Worm (Caenorhabditis elegans) whole organism, early embryonic: Measurements from ENCODE around the gene T27E7.9.
"Not testable (repeated sequence)": the region's sequence is repeated elsewhere in the genome, so short reads cannot be mapped to it uniquely, and the experiment has no call there.

ENCODE experiments used
- B0310.2 ChIP-seq: sonication (generic microtip); optimal IDR thresholded peaks from 2 replicates; lab custom pipeline; 2016; ENCODE audit warnings: mild to moderate bottlenecking, missing genetic modification characterization, missing compliant biosample characterization
- F13C5.2 ChIP-seq: sonication (generic microtip); optimal IDR thresholded peaks from 2 replicates; lab custom pipeline; 2017; ENCODE audit warnings: mild to moderate bottlenecking, missing genetic modification characterization, inconsistent platforms, missing compliant biosample characterization
- aly-1 ChIP-seq: sonication (generic microtip); optimal IDR thresholded peaks from 2 replicates; lab custom pipeline; 2016; ENCODE audit warnings: missing genetic modification characterization, missing compliant biosample characterization
- ama-1 ChIP-seq: fragments of 150-350 bp; optimal IDR thresholded peaks from 2 replicates; lab custom pipeline; 2014
- ceh-13 ChIP-seq: fragments of 200-800 bp; sonication (Bioruptor generic); optimal IDR thresholded peaks from 2 replicates; lab custom pipeline; 2018; ENCODE audit warnings: mild to moderate bottlenecking, missing genetic modification characterization, missing compliant biosample characterization
- ceh-36 ChIP-seq: sonication (generic microtip); optimal IDR thresholded peaks from 2 replicates; lab custom pipeline; 2016; ENCODE audit warnings: missing genetic modification characterization, inconsistent platforms, missing compliant biosample characterization
- ets-7 ChIP-seq: sonication (generic microtip); optimal IDR thresholded peaks from 2 replicates; lab custom pipeline; 2016; ENCODE audit warnings: missing genotype, missing genetic modification characterization, missing compliant biosample characterization
- flt-1 ChIP-seq: fragments of 200-800 bp; sonication (Bioruptor generic); IDR thresholded peaks from 2 replicates; pipeline ENCODE4 v1.3.6; 2022; ENCODE audit warnings: missing genetic modification characterization, missing compliant biosample characterization
- hmbx-1 ChIP-seq: sonication (generic microtip); optimal IDR thresholded peaks from 2 replicates; lab custom pipeline; 2016; ENCODE audit warnings: mild to moderate bottlenecking, missing genetic modification characterization, missing compliant biosample characterization
- hmg-4 ChIP-seq: fragments of 200-800 bp; sonication (Bioruptor generic); optimal IDR thresholded peaks from 2 replicates; lab custom pipeline; 2018; ENCODE audit warnings: mild to moderate bottlenecking, missing genetic modification characterization, missing compliant biosample characterization
- hnd-1 ChIP-seq: sonication (generic microtip); optimal IDR thresholded peaks from 2 replicates; lab custom pipeline; 2016; ENCODE audit warnings: missing genetic modification characterization, missing compliant biosample characterization
- pes-1 ChIP-seq: fragments of 200-800 bp; sonication (Bioruptor generic); IDR thresholded peaks from 2 replicates; pipeline ENCODE4 v1.3.6; 2022; ENCODE audit warnings: missing genetic modification reagents, missing genetic modification characterization, missing compliant biosample characterization
- scrt-1 ChIP-seq: fragments of 200-800 bp; sonication (Bioruptor generic); IDR thresholded peaks from 2 replicates; pipeline ENCODE4 v1.3.6; 2022; ENCODE audit warnings: missing genetic modification characterization, missing compliant biosample characterization
- sea-1 ChIP-seq: fragments of 200-800 bp; sonication (Bioruptor generic); conservative IDR thresholded peaks from 2 replicates; pipeline ENCODE4 v1.3.6; 2022; ENCODE audit warnings: missing genetic modification characterization, missing compliant biosample characterization
- tbx-11 ChIP-seq: fragments of 200-800 bp; sonication (Bioruptor generic); IDR thresholded peaks from 2 replicates; pipeline ENCODE4 v1.3.6; 2022; ENCODE audit warnings: missing genetic modification characterization, missing compliant biosample characterization
- tbx-37 ChIP-seq: fragments of 200-800 bp; sonication (Bioruptor generic); conservative IDR thresholded peaks from 2 replicates; pipeline ENCODE4 v1.3.6; 2022; ENCODE audit warnings: missing genetic modification reagents, missing genetic modification characterization, missing compliant biosample characterization
- tra-4 ChIP-seq: sonication (generic microtip); optimal IDR thresholded peaks from 2 replicates; lab custom pipeline; 2017; ENCODE audit warnings: missing genetic modification characterization, missing compliant biosample characterization

Gene T27E7.9

ce11 chrIV:14557642-14558041, 8.4 kb upstream of the T27E7.9 start:
- TF ChIP-seq ets-7 (tag; lab: Kevin White, UChicago): no peak

- TF ChIP-seq aly-1 (tag; lab: Kevin White, UChicago) (no peak), sea-1 (GFP tag; lab: Robert Waterston, UW) (no peak), F13C5.2 (tag; lab: Kevin White, UChicago) (no peak), tbx-37 (GFP tag; lab: Robert Waterston, UW) (no peak), ama-1 (no peak), B0310.2 (tag; lab: Kevin White, UChicago) (no peak), tbx-11 (GFP tag; lab: Robert Waterston, UW) (no peak), ets-7 (tag; lab: Kevin White, UChicago) (no peak), scrt-1 (GFP tag; lab: Robert Waterston, UW) (no peak), hnd-1 (tag; lab: Kevin White, UChicago) (no peak), flt-1 (no peak), ceh-13 (GFP tag; lab: Kevin White, UChicago) (no peak), ceh-36 (tag; lab: Kevin White, UChicago) (no peak), hmbx-1 (tag; lab: Kevin White, UChicago) (no peak), pes-1 (no peak), tra-4 (no peak)
Measured at ce11 chrIV:14554788-14555187, 5.6 kb upstream of the T27E7.9 start, which contains the start of gene Y57G11B.6. TSS of gene Y57G11B.6 (minus strand) at chrIV:14554888.

ce11 chrIV:14551870-14552269, 2.7 kb upstream of the T27E7.9 start, which contains the start of gene pals-30:
TSS of gene pals-30 (minus strand) at chrIV:14551970.
- not testable (repeated sequence) for TF ChIP-seq hmbx-1 (tag; lab: Kevin White, UChicago); tra-4; ama-1

- TF ChIP-seq ama-1 (no peak), sea-1 (GFP tag; lab: Robert Waterston, UW) (no peak), hmg-4 (GFP tag; lab: Kevin White, UChicago) (no peak), B0310.2 (tag; lab: Kevin White, UChicago) (no peak), tbx-37 (GFP tag; lab: Robert Waterston, UW) (no peak), hmbx-1 (tag; lab: Kevin White, UChicago) (no peak), hnd-1 (tag; lab: Kevin White, UChicago) (no peak), ceh-36 (tag; lab: Kevin White, UChicago) (no peak), pes-1 (no peak), scrt-1 (GFP tag; lab: Robert Waterston, UW) (no peak), ceh-13 (GFP tag; lab: Kevin White, UChicago) (no peak)
Measured at ce11 chrIV:14547292-14547691, 1.9 kb downstream of the T27E7.9 start.

- TF ChIP-seq aly-1 (tag; lab: Kevin White, UChicago): no peak
- TF ChIP-seq B0310.2 (tag; lab: Kevin White, UChicago): no peak
- TF ChIP-seq scrt-1 (GFP tag; lab: Robert Waterston, UW): no peak
- no peak for TF ChIP-seq sea-1 (GFP tag; lab: Robert Waterston, UW)
- TF ChIP-seq hmg-4 (GFP tag; lab: Kevin White, UChicago): no peak
Measured at ce11 chrIV:14542517-14542916, 6.7 kb downstream of the T27E7.9 start, which contains the start of gene pals-29. TSS of gene pals-29 (minus strand) at chrIV:14542617.

- TF ChIP-seq ama-1 (no peak), F13C5.2 (tag; lab: Kevin White, UChicago) (no peak), scrt-1 (GFP tag; lab: Robert Waterston, UW) (no peak), tbx-11 (GFP tag; lab: Robert Waterston, UW) (no peak), hnd-1 (tag; lab: Kevin White, UChicago) (no peak), pes-1 (no peak), B0310.2 (tag; lab: Kevin White, UChicago) (no peak), aly-1 (tag; lab: Kevin White, UChicago) (no peak), flt-1 (no peak), ets-7 (tag; lab: Kevin White, UChicago) (no peak), tbx-37 (GFP tag; lab: Robert Waterston, UW) (no peak), hmg-4 (GFP tag; lab: Kevin White, UChicago) (no peak), tra-4 (no peak), sea-1 (GFP tag; lab: Robert Waterston, UW) (no peak), ceh-36 (tag; lab: Kevin White, UChicago) (no peak)
Measured at ce11 chrIV:14536911-14537310, 12.3 kb downstream of the T27E7.9 start, which contains the start of gene T27E7.5. TSS of gene T27E7.5 (plus strand) at chrIV:14537163.

- TF ChIP-seq aly-1 (tag; lab: Kevin White, UChicago) (no peak), ceh-36 (tag; lab: Kevin White, UChicago) (no peak), scrt-1 (GFP tag; lab: Robert Waterston, UW) (no peak), ceh-13 (GFP tag; lab: Kevin White, UChicago) (no peak), B0310.2 (tag; lab: Kevin White, UChicago) (no peak), flt-1 (no peak), F13C5.2 (tag; lab: Kevin White, UChicago) (no peak), hmg-4 (GFP tag; lab: Kevin White, UChicago) (no peak), hmbx-1 (tag; lab: Kevin White, UChicago) (no peak), ets-7 (tag; lab: Kevin White, UChicago) (no peak)
Measured at ce11 chrIV:14534967-14535366, 14.2 kb downstream of the T27E7.9 start, which contains the start of gene T27E7.4. TSS of gene T27E7.4 (minus strand) at chrIV:14535067.

ce11 chrIV:14532366-14532765, 16.8 kb downstream of the T27E7.9 start:
- TF ChIP-seq hmg-4 (GFP tag; lab: Kevin White, UChicago): no peak
- no peak for TF ChIP-seq ceh-13 (GFP tag; lab: Kevin White, UChicago)
- no peak for TF ChIP-seq hnd-1 (tag; lab: Kevin White, UChicago)
- no peak for TF ChIP-seq B0310.2 (tag; lab: Kevin White, UChicago)
- no peak for TF ChIP-seq tra-4
